Worm (Caenorhabditis elegans) whole organism, L4/young adult: ENCODE data around the gene hum-4.

Experiments used
- W03F9.2 ChIP-seq: fragments of 150-350 bp; optimal IDR thresholded peaks from 2 replicates; lab custom pipeline; 2014; ENCODE audit warnings: missing biosample characterization, missing genetic modification characterization
- dao-5 ChIP-seq: sonication (generic microtip); optimal IDR thresholded peaks from 2 replicates; lab custom pipeline; 2016; ENCODE audit warnings: missing genotype, missing genetic modification characterization, moderate library complexity, missing compliant biosample characterization

ce11 chrX:11475780-11476179 lies 42.4 kb upstream of the hum-4 start:
- no peak for TF ChIP-seq dao-5
- no peak for TF ChIP-seq W03F9.2 (tag; lab: Kevin White, UChicago)
